Worm (Caenorhabditis elegans): Measurements from ENCODE around the gene ncr-2.

- TF ChIP-seq hrde-1 (tag; optimal IDR thresholded peaks at IDR 0.05; ENCODE audit: borderline replicate concordance), result no peak
- TF ChIP-seq unc-62 (GFP tag; optimal IDR thresholded peaks at IDR 0.05), result no peak
- no peak for TF ChIP-seq pha-4 (tag; optimal IDR thresholded peaks at IDR 0.05)
- no peak for TF ChIP-seq mxl-1 (tag; optimal IDR thresholded peaks at IDR 0.05)
- TF ChIP-seq ceh-100 (GFP tag; IDR thresholded peaks at IDR 0.05), result no peak
- no peak for TF ChIP-seq aptf-3 (GFP tag; IDR thresholded peaks at IDR 0.05)
- no peak for TF ChIP-seq chd-7 (tag; optimal IDR thresholded peaks at IDR 0.05)
- TF ChIP-seq ama-1 (optimal IDR thresholded peaks at IDR 0.05), result no peak
- no peak for TF ChIP-seq ama-1 (GFP tag; optimal IDR thresholded peaks at IDR 0.05)
- TF ChIP-seq ceh-79 (tag; optimal IDR thresholded peaks at IDR 0.05), result no peak
- TF ChIP-seq C17E4.6 (GFP tag; IDR thresholded peaks at IDR 0.05), result no peak
- TF ChIP-seq die-1 (tag; optimal IDR thresholded peaks at IDR 0.05), result no peak
- no peak for TF ChIP-seq gei-17 (GFP tag; optimal IDR thresholded peaks at IDR 0.05)
These were observed 21.4 kb downstream of the ncr-2 start for ce11 chrIII:8279567-8279966.
